Fruit fly (Drosophila melanogaster): ENCODE measurements around the gene Rheb.

dm6 chr3R:5562956-5563355 lies 5.8 kb upstream of the Rheb start:
- TF ChIP-seq CG7372 (GFP tag; IDR thresholded peaks at IDR 0.05) (no peak), fd102C (GFP tag; optimal IDR thresholded peaks at IDR 0.05) (no peak), z (GFP tag; IDR thresholded peaks at IDR 0.05) (no peak), Deaf1 (tag; optimal IDR thresholded peaks at IDR 0.05) (no peak), CG4820 (GFP tag; optimal IDR thresholded peaks at IDR 0.05) (no peak), pan (optimal IDR thresholded peaks at IDR 0.05) (no peak), pan (GFP tag; optimal IDR thresholded peaks at IDR 0.05 in 1 of 2, IDR thresholded peaks at IDR 0.05 in 1 of 2) (no peak), ato (GFP tag; IDR thresholded peaks at IDR 0.05; ENCODE audit: partially characterized antibody) (no peak), Usf (GFP tag; optimal IDR thresholded peaks at IDR 0.05) (no peak), CG12659 (GFP tag; optimal IDR thresholded peaks at IDR 0.05) (no peak), CG12236 (GFP tag; optimal IDR thresholded peaks at IDR 0.05) (no peak), nom (GFP tag; optimal IDR thresholded peaks at IDR 0.05) (no peak), CG11085 (GFP tag; IDR thresholded peaks at IDR 0.05) (no peak)
